Worm (Caenorhabditis elegans) whole organism, late embryonic: Measurements from ENCODE around the gene ugt-33.

Experiments
- F13H6.1 ChIP-seq: sonication (generic microtip); optimal IDR thresholded peaks from 2 replicates; lab custom pipeline; 2016; ENCODE audit warnings: missing genetic modification characterization, missing compliant biosample characterization
- K02D7.2 ChIP-seq: sonication (generic microtip); optimal IDR thresholded peaks from 2 replicates; lab custom pipeline; 2017; ENCODE audit warnings: mild to moderate bottlenecking, missing genetic modification characterization, missing compliant biosample characterization
- ama-1 ChIP-seq: fragments of 150-350 bp; optimal IDR thresholded peaks from 2 replicates; lab custom pipeline; 2014
- elt-4 ChIP-seq: sonication (generic microtip); optimal IDR thresholded peaks from 2 replicates; lab custom pipeline; 2016; ENCODE audit warnings: missing genetic modification characterization, missing compliant biosample characterization
- ets-4 ChIP-seq: sonication (generic microtip); optimal IDR thresholded peaks from 2 replicates; lab custom pipeline; 2016; ENCODE audit warnings: missing genetic modification characterization, missing compliant biosample characterization
- eyg-1 ChIP-seq: sonication (generic microtip); optimal IDR thresholded peaks from 2 replicates; lab custom pipeline; 2016; ENCODE audit warnings: missing genotype, missing genetic modification characterization, missing compliant biosample characterization
- fkh-6 ChIP-seq: sonication (generic microtip); optimal IDR thresholded peaks from 2 replicates; lab custom pipeline; 2016; ENCODE audit warnings: missing genetic modification characterization, missing compliant biosample characterization
- hlh-30 ChIP-seq: sonication (generic microtip); optimal IDR thresholded peaks from 2 replicates; lab custom pipeline; 2017; ENCODE audit warnings: antibody characterized with exemption, missing genetic modification characterization, missing compliant biosample characterization; ENCODE audit not compliant: insufficient read depth
- lin-11 ChIP-seq: fragments of 200-800 bp; sonication (Bioruptor generic); optimal IDR thresholded peaks from 2 replicates; lab custom pipeline; 2018; ENCODE audit warnings: mild to moderate bottlenecking, missing genetic modification characterization, missing compliant biosample characterization
- madf-2 ChIP-seq: sonication (generic microtip); optimal IDR thresholded peaks from 2 replicates; lab custom pipeline; 2017; ENCODE audit warnings: missing genetic modification characterization, missing compliant biosample characterization
- nhr-11 ChIP-seq: fragments of 150-350 bp; optimal IDR thresholded peaks from 2 replicates; lab custom pipeline; 2014; ENCODE audit warnings: missing biosample characterization, missing genetic modification characterization
- pha-4 ChIP-seq: fragments of 150-350 bp; optimal IDR thresholded peaks from 2 replicates; lab custom pipeline; 2018; ENCODE audit warnings: missing biosample characterization, missing genetic modification reagents, missing genetic modification characterization
- sox-4 ChIP-seq: sonication (generic microtip); optimal IDR thresholded peaks from 2 replicates; lab custom pipeline; 2017; ENCODE audit warnings: mild to moderate bottlenecking, missing genetic modification characterization, inconsistent platforms, missing compliant biosample characterization

DNA sequence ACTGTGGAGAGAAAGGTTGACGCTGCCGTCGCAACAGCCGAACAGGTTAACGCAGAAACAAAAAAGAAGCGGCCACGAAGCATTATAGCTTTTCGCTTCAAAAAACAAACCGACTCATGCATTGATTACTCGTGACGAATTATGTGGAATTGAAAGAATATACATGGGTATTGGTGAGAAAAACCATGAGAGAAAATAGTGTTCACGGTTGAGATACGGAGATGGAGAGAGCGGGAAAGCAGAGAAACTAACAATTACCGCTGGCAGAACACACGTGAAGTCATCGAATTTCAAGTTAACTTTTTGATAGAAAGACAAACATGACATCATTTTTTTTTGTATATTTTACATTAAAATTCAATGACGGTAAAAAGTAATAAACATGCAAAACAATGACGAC, 42.1 kb downstream of the ugt-33 start:
- TF ChIP-seq K02D7.2 (tag; lab: Kevin White, UChicago) (no peak), ama-1 (lab: Kevin White, UChicago) (no peak), hlh-30 (tag; lab: Kevin White, UChicago) (no peak), sox-4 (tag; lab: Kevin White, UChicago) (no peak), lin-11 (no peak), ets-4 (no peak), F13H6.1 (no peak), madf-2 (tag; lab: Kevin White, UChicago) (no peak), elt-4 (tag; lab: Kevin White, UChicago) (no peak), fkh-6 (no peak), eyg-1 (tag; lab: Kevin White, UChicago) (no peak), nhr-11 (tag; lab: Kevin White, UChicago) (no peak), pha-4 (tag; lab: Kevin White, UChicago) (no peak)
